Worm (Caenorhabditis elegans) whole organism, late embryonic: ENCODE data around the gene ttc-17.

Source experiments
- C38D4.7 ChIP-seq: fragments of 200-800 bp; sonication (Bioruptor generic); optimal IDR thresholded peaks from 2 replicates; lab custom pipeline; 2018; ENCODE audit warnings: mild to moderate bottlenecking, missing genetic modification characterization, moderate library complexity, missing compliant biosample characterization
- F13H6.1 ChIP-seq: sonication (generic microtip); optimal IDR thresholded peaks from 2 replicates; lab custom pipeline; 2016; ENCODE audit warnings: missing genetic modification characterization, missing compliant biosample characterization
- K02D7.2 ChIP-seq: sonication (generic microtip); optimal IDR thresholded peaks from 2 replicates; lab custom pipeline; 2017; ENCODE audit warnings: mild to moderate bottlenecking, missing genetic modification characterization, missing compliant biosample characterization
- ahr-1 ChIP-seq: sonication (generic microtip); optimal IDR thresholded peaks from 2 replicates; lab custom pipeline; 2016; ENCODE audit warnings: missing genetic modification characterization, missing compliant biosample characterization
- ceh-18 ChIP-seq: sonication (generic microtip); optimal IDR thresholded peaks from 2 replicates; lab custom pipeline; 2016; ENCODE audit warnings: missing genetic modification characterization, missing compliant biosample characterization
- ceh-19 ChIP-seq: fragments of 200-800 bp; sonication (Bioruptor generic); optimal IDR thresholded peaks from 2 replicates; lab custom pipeline; 2018; ENCODE audit warnings: mild to moderate bottlenecking, missing genetic modification characterization, missing compliant biosample characterization
- ceh-24 ChIP-seq: sonication (generic microtip); optimal IDR thresholded peaks from 2 replicates; lab custom pipeline; 2016; ENCODE audit warnings: mild to moderate bottlenecking, missing genetic modification characterization, missing compliant biosample characterization
- ceh-34 ChIP-seq: sonication (generic microtip); optimal IDR thresholded peaks from 2 replicates; lab custom pipeline; 2016; ENCODE audit warnings: mild to moderate bottlenecking, missing genetic modification characterization, missing compliant biosample characterization
- ceh-45 ChIP-seq: fragments of 200-800 bp; sonication (Bioruptor generic); IDR thresholded peaks from 2 replicates; pipeline ENCODE4 v1.3.6; 2022; ENCODE audit warnings: missing genetic modification reagents, missing genetic modification characterization, missing compliant biosample characterization
- ceh-48 ChIP-seq: sonication (generic microtip); optimal IDR thresholded peaks from 2 replicates; lab custom pipeline; 2016; ENCODE audit warnings: missing genetic modification characterization, inconsistent platforms, missing compliant biosample characterization
- ceh-6 ChIP-seq: fragments of 200-800 bp; sonication (Bioruptor generic); optimal IDR thresholded peaks from 2 replicates; lab custom pipeline; 2018; ENCODE audit warnings: mild to moderate bottlenecking, missing genetic modification characterization, missing compliant biosample characterization
- ceh-9 ChIP-seq: sonication (generic microtip); optimal IDR thresholded peaks from 2 replicates; lab custom pipeline; 2016; ENCODE audit warnings: mild to moderate bottlenecking, missing genetic modification characterization, inconsistent platforms, missing compliant biosample characterization
- che-1 ChIP-seq: sonication (generic microtip); optimal IDR thresholded peaks from 2 replicates; lab custom pipeline; 2016; ENCODE audit warnings: mild to moderate bottlenecking, missing genetic modification characterization, missing compliant biosample characterization
- dmd-4 ChIP-seq: sonication (generic microtip); optimal IDR thresholded peaks from 2 replicates; lab custom pipeline; 2016; ENCODE audit warnings: borderline replicate concordance, missing genetic modification characterization, missing compliant biosample characterization
- dve-1 ChIP-seq: sonication (generic microtip); optimal IDR thresholded peaks from 2 replicates; lab custom pipeline; 2017; ENCODE audit warnings: antibody characterized with exemption, mild to moderate bottlenecking, missing genetic modification characterization, missing compliant biosample characterization
- elt-4 ChIP-seq: sonication (generic microtip); optimal IDR thresholded peaks from 2 replicates; lab custom pipeline; 2016; ENCODE audit warnings: missing genetic modification characterization, missing compliant biosample characterization
- fax-1 ChIP-seq: sonication (generic microtip); optimal IDR thresholded peaks from 2 replicates; lab custom pipeline; 2016; ENCODE audit warnings: missing genotype, missing genetic modification characterization, missing compliant biosample characterization
- fkh-10 ChIP-seq: fragments of 150-350 bp; optimal IDR thresholded peaks from 2 replicates; lab custom pipeline; 2014; ENCODE audit warnings: missing biosample characterization, missing genetic modification reagents, missing genetic modification characterization
- fkh-6 ChIP-seq: sonication (generic microtip); optimal IDR thresholded peaks from 2 replicates; lab custom pipeline; 2016; ENCODE audit warnings: missing genetic modification characterization, missing compliant biosample characterization
- hlh-13 ChIP-seq: fragments of 200-800 bp; sonication (Bioruptor generic); optimal IDR thresholded peaks from 2 replicates; lab custom pipeline; 2018; ENCODE audit warnings: mild to moderate bottlenecking, missing genetic modification characterization, missing compliant biosample characterization
- hlh-6 ChIP-seq: sonication (generic microtip); optimal IDR thresholded peaks from 2 replicates; lab custom pipeline; 2016; ENCODE audit warnings: missing genotype, missing genetic modification characterization, missing compliant biosample characterization
- hlh-8 ChIP-seq: sonication (generic microtip); optimal IDR thresholded peaks from 2 replicates; lab custom pipeline; 2016; ENCODE audit warnings: missing genotype, missing genetic modification characterization, missing compliant biosample characterization
- lim-6 ChIP-seq: sonication (generic microtip); optimal IDR thresholded peaks from 2 replicates; lab custom pipeline; 2016; ENCODE audit warnings: missing genetic modification characterization, missing compliant biosample characterization
- lin-11 ChIP-seq: fragments of 200-800 bp; sonication (Bioruptor generic); optimal IDR thresholded peaks from 2 replicates; lab custom pipeline; 2018; ENCODE audit warnings: mild to moderate bottlenecking, missing genetic modification characterization, missing compliant biosample characterization
- madf-2 ChIP-seq: sonication (generic microtip); optimal IDR thresholded peaks from 2 replicates; lab custom pipeline; 2017; ENCODE audit warnings: missing genetic modification characterization, missing compliant biosample characterization
- mec-3 ChIP-seq: sonication (generic microtip); optimal IDR thresholded peaks from 2 replicates; lab custom pipeline; 2016; ENCODE audit warnings: borderline replicate concordance, missing genetic modification characterization, missing compliant biosample characterization
- nhr-11 ChIP-seq: fragments of 150-350 bp; optimal IDR thresholded peaks from 2 replicates; lab custom pipeline; 2014; ENCODE audit warnings: missing biosample characterization, missing genetic modification characterization
- pax-1 ChIP-seq: fragments of 150-350 bp; optimal IDR thresholded peaks from 2 replicates; lab custom pipeline; 2014; ENCODE audit warnings: missing biosample characterization, missing genetic modification characterization
- pha-2 ChIP-seq: sonication (generic microtip); optimal IDR thresholded peaks from 2 replicates; lab custom pipeline; 2017; ENCODE audit warnings: mild to moderate bottlenecking, missing genetic modification characterization, missing compliant biosample characterization
- pha-4 ChIP-seq: fragments of 150-350 bp; optimal IDR thresholded peaks from 2 replicates; lab custom pipeline; 2018; ENCODE audit warnings: missing biosample characterization, missing genetic modification reagents, missing genetic modification characterization
- rnt-1 ChIP-seq: sonication (generic microtip); optimal IDR thresholded peaks from 2 replicates; lab custom pipeline; 2016; ENCODE audit warnings: missing genetic modification characterization, missing compliant biosample characterization
- sox-2 ChIP-seq: fragments of 200-800 bp; sonication (Bioruptor generic); IDR thresholded peaks from 2 replicates; pipeline ENCODE4 v1.3.6; 2022; ENCODE audit warnings: missing genetic modification reagents, missing genetic modification characterization, missing compliant biosample characterization
- sox-4 ChIP-seq: sonication (generic microtip); optimal IDR thresholded peaks from 2 replicates; lab custom pipeline; 2017; ENCODE audit warnings: mild to moderate bottlenecking, missing genetic modification characterization, inconsistent platforms, missing compliant biosample characterization
- tbx-7 ChIP-seq: sonication (generic microtip); optimal IDR thresholded peaks from 2 replicates; lab custom pipeline; 2016; ENCODE audit warnings: missing genotype, missing genetic modification characterization, missing compliant biosample characterization
- unc-3 ChIP-seq, 2 experiments: fragments of 200-800 bp in 1 of 2; sonication (Bioruptor generic) in 1 of 2; sonication (generic microtip) in 1 of 2; conservative IDR thresholded peaks in 1 of 2; optimal IDR thresholded peaks in 1 of 2; 2 replicates each; pipeline versions ENCODE4 v1.3.6 to Lab custom; 2016 to 2022; ENCODE audit warnings: missing compliant biosample characterization in 2 of 2, missing genetic modification characterization in 2 of 2, missing genetic modification reagents in 1 of 2
- zip-5 ChIP-seq: sonication (generic microtip); optimal IDR thresholded peaks from 2 replicates; lab custom pipeline; 2016; ENCODE audit warnings: missing genetic modification characterization, missing compliant biosample characterization
- ztf-16 ChIP-seq: sonication (generic microtip); optimal IDR thresholded peaks from 2 replicates; lab custom pipeline; 2017; ENCODE audit warnings: missing genetic modification characterization, missing compliant biosample characterization

The ttc-17 gene

DNA sequence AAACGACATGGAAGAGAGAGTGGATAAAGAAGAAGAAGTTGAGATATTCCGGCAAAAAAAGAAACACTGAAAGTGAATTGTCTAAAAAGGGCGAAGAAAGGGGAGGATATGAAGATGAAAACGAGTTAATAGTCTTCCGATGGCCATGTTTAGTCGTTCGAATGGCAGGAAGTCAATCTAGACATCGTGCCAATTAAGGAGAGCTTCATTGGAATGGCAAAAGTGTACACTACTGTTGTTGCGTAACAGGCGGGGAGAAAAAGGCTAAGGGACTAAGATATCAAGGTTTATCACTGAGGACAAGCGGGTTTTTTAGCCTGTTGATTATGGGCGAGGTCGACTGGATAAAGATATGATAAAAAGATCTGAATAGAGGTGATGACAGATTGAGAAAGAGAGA lies 10.7 kb upstream of the ttc-17 start:
- TF ChIP-seq che-1 (tag; lab: Kevin White, UChicago) (no peak), rnt-1 (tag; lab: Kevin White, UChicago) (no peak), lim-6 (no peak), fax-1 (tag; lab: Kevin White, UChicago) (no peak), hlh-13 (GFP tag; lab: Kevin White, UChicago) (no peak), ceh-6 (GFP tag; lab: Kevin White, UChicago) (no peak), nhr-11 (tag; lab: Kevin White, UChicago) (no peak), ceh-9 (tag; lab: Kevin White, UChicago) (no peak)

DNA sequence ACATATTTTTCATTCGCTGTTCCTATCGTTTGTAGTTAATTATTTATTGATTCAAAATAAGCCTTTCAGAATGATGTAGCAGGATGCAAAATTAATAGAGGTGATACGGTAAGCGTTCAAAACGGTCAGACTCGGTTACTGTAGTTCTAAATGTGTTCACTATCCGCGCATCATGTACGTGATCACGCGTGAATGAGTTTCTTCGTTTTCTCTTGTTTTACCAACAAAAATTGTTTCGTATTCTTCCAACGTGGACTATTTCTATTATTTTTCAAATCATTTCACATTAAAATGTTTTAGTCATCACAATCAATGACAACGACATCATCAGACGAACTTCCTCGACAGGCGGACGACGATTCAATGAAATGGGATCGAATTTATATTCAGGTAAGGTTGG lies 9.3 kb upstream of the ttc-17 start, which contains the start of gene gck-1:
TSS of gene gck-1 (plus strand) at position 301 of the 400 bp plus-strand sequence.
- no peak for TF ChIP-seq unc-3 (GFP tag; conservative IDR thresholded peaks at IDR 0.05; lab: Robert Waterston, UW)
- no peak for TF ChIP-seq unc-3 (tag; optimal IDR thresholded peaks at IDR 0.05; lab: Kevin White, UChicago)
- TF ChIP-seq ceh-34 (tag; lab: Kevin White, UChicago): no peak
- TF ChIP-seq, all 69 proteins: peak for 0

DNA sequence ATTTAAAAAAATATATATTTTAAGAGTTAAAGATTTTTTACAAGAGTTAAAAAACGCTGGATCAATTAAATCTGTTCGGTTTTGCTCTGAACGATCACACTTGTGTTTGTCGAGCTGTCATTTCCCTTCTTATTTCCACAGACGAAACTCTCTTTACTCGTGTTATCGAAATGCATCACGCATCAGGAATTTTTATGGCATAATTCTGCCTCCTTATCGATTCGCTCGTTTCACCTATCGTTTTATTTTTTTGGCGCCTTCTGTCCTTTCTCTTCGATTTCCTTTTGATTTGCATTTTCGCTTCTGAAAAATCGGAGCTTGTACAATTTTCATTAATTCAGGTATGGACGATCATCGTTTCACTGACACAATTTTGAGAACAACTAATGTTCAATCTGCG lies 8.5 kb upstream of the ttc-17 start:
- no peak for TF ChIP-seq hlh-6
- TF ChIP-seq sox-4 (tag; lab: Kevin White, UChicago): no peak
- no peak for TF ChIP-seq F13H6.1
- TF ChIP-seq che-1 (tag; lab: Kevin White, UChicago): no peak
- no peak for TF ChIP-seq ceh-19 (GFP tag; lab: Kevin White, UChicago)
- TF ChIP-seq fkh-10 (GFP tag; lab: Kevin White, UChicago): no peak
- TF ChIP-seq dve-1: no peak
- TF ChIP-seq pha-4 (tag; lab: Kevin White, UChicago): no peak

DNA sequence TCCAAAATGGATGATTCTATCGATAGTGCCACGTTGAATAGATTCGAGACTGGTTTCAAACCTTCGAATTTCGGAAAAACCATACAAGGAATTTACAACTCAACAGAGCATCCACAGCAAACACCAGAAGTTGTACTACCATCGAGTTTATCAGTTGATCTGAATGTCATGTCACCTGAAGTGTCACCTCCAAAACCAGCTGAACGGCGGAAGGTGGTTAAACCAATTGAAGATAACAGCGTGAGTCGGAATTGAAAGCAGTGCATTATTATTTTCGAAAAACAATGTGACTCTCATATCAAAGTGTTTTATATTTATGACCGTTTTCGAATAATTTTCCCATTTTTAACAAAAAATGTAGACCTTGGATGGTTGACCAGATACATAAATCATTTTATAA lies 7.8 kb upstream of the ttc-17 start:
- TF ChIP-seq ceh-34 (tag; lab: Kevin White, UChicago): no peak
- no peak for TF ChIP-seq ceh-45
- TF ChIP-seq fkh-6: no peak
- no peak for TF ChIP-seq hlh-6
- no peak for TF ChIP-seq elt-4
- TF ChIP-seq zip-5: no peak
- no peak for TF ChIP-seq ahr-1 (tag; lab: Kevin White, UChicago)
- no peak for TF ChIP-seq F13H6.1
- TF ChIP-seq hlh-13 (GFP tag; lab: Kevin White, UChicago): no peak
- TF ChIP-seq lin-11: no peak
- TF ChIP-seq unc-3 (GFP tag; conservative IDR thresholded peaks at IDR 0.05; lab: Robert Waterston, UW): no peak
- TF ChIP-seq unc-3 (tag; optimal IDR thresholded peaks at IDR 0.05; lab: Kevin White, UChicago): no peak
- TF ChIP-seq ceh-18 (tag; lab: Kevin White, UChicago): no peak
- TF ChIP-seq ceh-48: no peak
- no peak for TF ChIP-seq nhr-11 (tag; lab: Kevin White, UChicago)
- TF ChIP-seq, all 69 proteins: peak for 0

DNA sequence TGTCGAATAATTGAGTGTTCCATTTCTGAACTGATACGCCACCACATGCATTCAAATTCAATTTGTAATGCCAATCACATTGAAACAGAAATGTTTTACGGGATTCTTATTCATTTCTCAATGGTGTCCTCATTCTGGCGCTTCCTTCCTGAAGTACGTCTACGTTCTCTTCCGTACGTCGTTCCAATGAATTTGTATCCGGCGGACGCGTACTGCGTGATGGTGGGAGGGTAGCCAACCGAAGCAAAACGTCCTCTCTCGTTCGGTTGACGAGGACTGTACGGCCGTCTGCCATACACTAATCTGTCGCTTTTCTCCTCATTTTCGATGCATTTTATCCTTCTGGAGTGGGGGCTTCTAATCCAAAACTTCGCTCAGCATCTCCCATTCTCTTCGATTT lies 7.0 kb upstream of the ttc-17 start:
- TF ChIP-seq hlh-6 (no peak), pha-4 (tag; lab: Kevin White, UChicago) (no peak), C38D4.7 (no peak), K02D7.2 (tag; lab: Kevin White, UChicago) (no peak), hlh-8 (tag; lab: Kevin White, UChicago) (no peak), ceh-48 (no peak), mec-3 (tag; lab: Kevin White, UChicago) (no peak), ceh-18 (tag; lab: Kevin White, UChicago) (no peak), madf-2 (no peak), dmd-4 (tag; lab: Kevin White, UChicago) (no peak), ztf-16 (tag; lab: Kevin White, UChicago) (no peak), ceh-24 (no peak), nhr-11 (tag; lab: Kevin White, UChicago) (no peak), lin-11 (no peak), pax-1 (tag; lab: Kevin White, UChicago) (no peak), F13H6.1 (no peak), tbx-7 (tag; lab: Kevin White, UChicago) (no peak), sox-2 (GFP tag; lab: Robert Waterston, UW) (no peak), pha-2 (tag; lab: Kevin White, UChicago) (no peak)
